Worm (Caenorhabditis elegans): ENCODE measurements around the gene T08B1.4.

Gene T08B1.4

ce11 chrV:1978968-1979367 is at the start of gene T08B1.4:
Gene T08B1.4 (plus strand): TSS chrV:1979268.
- TF ChIP-seq fos-1 (tag; optimal IDR thresholded peaks at IDR 0.05) = no peak
- no peak for TF ChIP-seq aly-2 (tag; optimal IDR thresholded peaks at IDR 0.05)
- TF ChIP-seq ztf-11 (tag; optimal IDR thresholded peaks at IDR 0.05) = no peak
- no peak for TF ChIP-seq skn-1 (tag; optimal IDR thresholded peaks at IDR 0.05)
- TF ChIP-seq ceh-16 (tag; optimal IDR thresholded peaks at IDR 0.05) = no peak
- no peak for TF ChIP-seq elt-3 (tag; optimal IDR thresholded peaks at IDR 0.05)
- no peak for TF ChIP-seq unc-62 (GFP tag; optimal IDR thresholded peaks at IDR 0.05)
- TF ChIP-seq sma-3 (GFP tag; optimal IDR thresholded peaks at IDR 0.05) = no peak
- no peak for TF ChIP-seq nhr-11 (tag; optimal IDR thresholded peaks at IDR 0.05)
- TF ChIP-seq ztf-1 (GFP tag; conservative IDR thresholded peaks at IDR 0.05) = no peak
- TF ChIP-seq gmeb-1 (tag; optimal IDR thresholded peaks at IDR 0.05) = no peak
- no peak for TF ChIP-seq elt-1 (tag; optimal IDR thresholded peaks at IDR 0.05)
- no peak for TF ChIP-seq nhr-21 (tag; optimal IDR thresholded peaks at IDR 0.05)
- TF ChIP-seq blmp-1 (tag; optimal IDR thresholded peaks at IDR 0.05; ENCODE audit: insufficient read depth) = no peak
- TF ChIP-seq mbf-1 (tag; optimal IDR thresholded peaks at IDR 0.05) = no peak
- TF ChIP-seq nhr-23 (tag; optimal IDR thresholded peaks at IDR 0.05) = no peak

ce11 chrV:1935494-1935893 is 43.6 kb upstream of the T08B1.4 start:
- TF ChIP-seq mab-5 (tag; optimal IDR thresholded peaks at IDR 0.05) (no peak), ceh-16 (tag; optimal IDR thresholded peaks at IDR 0.05) (no peak), F13H6.1 (tag; optimal IDR thresholded peaks at IDR 0.05) (no peak), ama-1 (optimal IDR thresholded peaks at IDR 0.05) (no peak), crh-2 (tag; optimal IDR thresholded peaks at IDR 0.05) (no peak), lsy-2 (tag; optimal IDR thresholded peaks at IDR 0.05) (no peak), ztf-1 (GFP tag; conservative IDR thresholded peaks at IDR 0.05) (no peak), gmeb-1 (tag; optimal IDR thresholded peaks at IDR 0.05) (no peak), nhr-10 (tag; optimal IDR thresholded peaks at IDR 0.05) (no peak), nhr-12 (tag; optimal IDR thresholded peaks at IDR 0.05) (no peak), nhr-11 (tag; optimal IDR thresholded peaks at IDR 0.05) (no peak)

- TF ChIP-seq ama-1 (optimal IDR thresholded peaks at IDR 0.05) (no peak), Y55F3AM.14 (GFP tag; optimal IDR thresholded peaks at IDR 0.05) (no peak), zag-1 (tag; optimal IDR thresholded peaks at IDR 0.05) (no peak), aly-2 (tag; optimal IDR thresholded peaks at IDR 0.05) (no peak), nhr-237 (tag; optimal IDR thresholded peaks at IDR 0.05) (no peak), unc-55 (GFP tag; optimal IDR thresholded peaks at IDR 0.05) (no peak), gmeb-1 (tag; optimal IDR thresholded peaks at IDR 0.05) (no peak), elt-3 (tag; optimal IDR thresholded peaks at IDR 0.05) (no peak), lsy-2 (tag; optimal IDR thresholded peaks at IDR 0.05) (no peak), ceh-82 (tag; optimal IDR thresholded peaks at IDR 0.05) (no peak), nhr-25 (tag; optimal IDR thresholded peaks at IDR 0.05) (no peak), ceh-16 (tag; optimal IDR thresholded peaks at IDR 0.05) (no peak), C34F6.9 (tag; optimal IDR thresholded peaks at IDR 0.05) (no peak), ztf-4 (tag; optimal IDR thresholded peaks at IDR 0.05) (no peak), crh-2 (tag; optimal IDR thresholded peaks at IDR 0.05) (no peak), nhr-21 (tag; optimal IDR thresholded peaks at IDR 0.05) (no peak), mbf-1 (tag; optimal IDR thresholded peaks at IDR 0.05) (no peak)
Measured at ce11 chrV:1937963-1938362, 41.1 kb upstream of the T08B1.4 start, which contains the start of gene glb-25. Gene glb-25 (plus strand): TSS chrV:1938263.

ce11 chrV:1940472-1941221 is 38.4 kb upstream of the T08B1.4 start:
- TF ChIP-seq unc-55 (GFP tag; optimal IDR thresholded peaks at IDR 0.05) (peak; percentile 21), C34F6.9 (tag; optimal IDR thresholded peaks at IDR 0.05) (peak; percentile 10), mdl-1 (tag; optimal IDR thresholded peaks at IDR 0.05) (no peak)

- TF ChIP-seq dmd-4 (tag; optimal IDR thresholded peaks at IDR 0.05) (no peak), unc-62 (GFP tag; optimal IDR thresholded peaks at IDR 0.05) (no peak), lin-39 (tag; optimal IDR thresholded peaks at IDR 0.05) (no peak), F13H6.1 (tag; optimal IDR thresholded peaks at IDR 0.05) (peak; percentile 69), sma-9 (GFP tag; optimal IDR thresholded peaks at IDR 0.05) (peak; percentile 62), sma-9 (tag; optimal IDR thresholded peaks at IDR 0.05) (no peak), unc-55 (GFP tag; optimal IDR thresholded peaks at IDR 0.05) (peak; percentile 59), ama-1 (optimal IDR thresholded peaks at IDR 0.05) (no peak), nhr-23 (tag; optimal IDR thresholded peaks at IDR 0.05) (no peak), gmeb-1 (tag; optimal IDR thresholded peaks at IDR 0.05) (no peak), peb-1 (tag; optimal IDR thresholded peaks at IDR 0.05) (no peak), nhr-129 (tag; optimal IDR thresholded peaks at IDR 0.05) (peak; percentile 28), mab-5 (tag; optimal IDR thresholded peaks at IDR 0.05) (no peak), ztf-11 (tag; optimal IDR thresholded peaks at IDR 0.05) (no peak), lin-13 (GFP tag; optimal IDR thresholded peaks at IDR 0.05) (peak; percentile 27), unc-39 (tag; optimal IDR thresholded peaks at IDR 0.05) (no peak), blmp-1 (tag; optimal IDR thresholded peaks at IDR 0.05; ENCODE audit: insufficient read depth) (no peak), skn-1 (tag; optimal IDR thresholded peaks at IDR 0.05) (no peak), fos-1 (tag; optimal IDR thresholded peaks at IDR 0.05) (no peak), nhr-237 (tag; optimal IDR thresholded peaks at IDR 0.05) (no peak), ZK546.5 (tag; optimal IDR thresholded peaks at IDR 0.05) (no peak), elt-3 (tag; optimal IDR thresholded peaks at IDR 0.05) (no peak), snpc-4 (tag; optimal IDR thresholded peaks at IDR 0.05) (no peak), lin-11 (tag; optimal IDR thresholded peaks at IDR 0.05) (peak; percentile 52)
Measured at ce11 chrV:1943465-1943864, 35.6 kb upstream of the T08B1.4 start.

Measured in whole organism, L2 larva.